Fruit fly (Drosophila melanogaster) S2 (cell line): Measurements from ENCODE around the gene CecA2.

Experiments used
- CG8478 ChIP-seq: fragments of >200 bp; optimal IDR thresholded peaks from 2 replicates; lab custom pipeline; 2018
- CTCF ChIP-seq, 2 experiments: fragments of >200 bp; optimal IDR thresholded peaks; 2 replicates each; lab custom pipeline; 2018

DNA sequence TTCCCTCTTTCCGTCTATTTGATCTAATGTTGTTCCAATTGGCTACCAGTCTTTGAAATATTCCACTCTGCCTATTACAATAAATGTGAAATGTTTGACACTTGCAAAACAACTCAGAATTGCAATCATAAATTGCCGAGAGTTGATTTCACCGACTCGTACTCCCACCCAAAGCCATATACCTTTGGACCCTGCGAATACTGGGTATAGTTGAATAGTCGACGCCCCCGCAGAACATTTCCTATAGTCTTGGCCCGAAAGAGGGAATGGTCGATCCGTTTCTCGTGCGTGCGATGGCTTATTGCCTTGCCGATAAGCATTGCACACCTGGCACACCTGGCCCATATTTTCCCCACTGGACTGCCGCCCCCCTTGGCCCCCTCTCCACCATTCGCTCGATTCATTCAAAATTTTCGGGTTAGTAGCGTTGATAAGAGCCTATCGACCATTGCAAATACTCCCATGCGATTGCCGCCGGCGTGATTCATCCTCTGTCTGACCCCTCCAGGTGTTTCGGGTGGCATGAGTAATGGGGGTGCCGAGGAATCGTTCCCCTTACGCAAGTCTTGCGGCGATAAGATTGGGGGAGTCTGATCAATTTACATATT lies 11.8 kb upstream of the CecA2 start:
- TF ChIP-seq CG8478 (lab: Kevin White, UChicago) (no peak), CTCF (optimal IDR thresholded peaks at IDR 0.05; lab: Kevin White, UChicago) (no peak)
